Worm (Caenorhabditis elegans): ENCODE data around the gene col-158.

ce11 chrV:11858299-11858698, 28.9 kb downstream of the col-158 start:
- TF ChIP-seq nhr-11 (tag; optimal IDR thresholded peaks at IDR 0.05) (no peak), nhr-10 (tag; optimal IDR thresholded peaks at IDR 0.05) (no peak), unc-62 (GFP tag; optimal IDR thresholded peaks at IDR 0.05) (no peak), unc-39 (tag; optimal IDR thresholded peaks at IDR 0.05) (no peak), nhr-237 (tag; optimal IDR thresholded peaks at IDR 0.05) (no peak), nhr-23 (tag; optimal IDR thresholded peaks at IDR 0.05) (no peak), blmp-1 (tag; optimal IDR thresholded peaks at IDR 0.05; ENCODE audit: insufficient read depth) (no peak), nhr-77 (tag; optimal IDR thresholded peaks at IDR 0.05) (no peak), lsy-2 (tag; optimal IDR thresholded peaks at IDR 0.05) (no peak), ztf-1 (GFP tag; conservative IDR thresholded peaks at IDR 0.05) (no peak), ceh-82 (tag; optimal IDR thresholded peaks at IDR 0.05) (no peak)

All from whole organism, L2 larva.